Worm (Caenorhabditis elegans) whole organism, early embryonic: ENCODE data around the gene srlf-1.

Source experiments
- B0310.2 ChIP-seq: sonication (generic microtip); optimal IDR thresholded peaks from 2 replicates; lab custom pipeline; 2016; ENCODE audit warnings: mild to moderate bottlenecking, missing genetic modification characterization, missing compliant biosample characterization
- F13C5.2 ChIP-seq: sonication (generic microtip); optimal IDR thresholded peaks from 2 replicates; lab custom pipeline; 2017; ENCODE audit warnings: mild to moderate bottlenecking, missing genetic modification characterization, inconsistent platforms, missing compliant biosample characterization
- aly-1 ChIP-seq: sonication (generic microtip); optimal IDR thresholded peaks from 2 replicates; lab custom pipeline; 2016; ENCODE audit warnings: missing genetic modification characterization, missing compliant biosample characterization
- ama-1 ChIP-seq: fragments of 150-350 bp; optimal IDR thresholded peaks from 2 replicates; lab custom pipeline; 2014
- ceh-13 ChIP-seq: fragments of 200-800 bp; sonication (Bioruptor generic); optimal IDR thresholded peaks from 2 replicates; lab custom pipeline; 2018; ENCODE audit warnings: mild to moderate bottlenecking, missing genetic modification characterization, missing compliant biosample characterization
- ceh-36 ChIP-seq: sonication (generic microtip); optimal IDR thresholded peaks from 2 replicates; lab custom pipeline; 2016; ENCODE audit warnings: missing genetic modification characterization, inconsistent platforms, missing compliant biosample characterization
- ets-7 ChIP-seq: sonication (generic microtip); optimal IDR thresholded peaks from 2 replicates; lab custom pipeline; 2016; ENCODE audit warnings: missing genotype, missing genetic modification characterization, missing compliant biosample characterization
- flt-1 ChIP-seq: fragments of 200-800 bp; sonication (Bioruptor generic); IDR thresholded peaks from 2 replicates; pipeline ENCODE4 v1.3.6; 2022; ENCODE audit warnings: missing genetic modification characterization, missing compliant biosample characterization
- hmbx-1 ChIP-seq: sonication (generic microtip); optimal IDR thresholded peaks from 2 replicates; lab custom pipeline; 2016; ENCODE audit warnings: mild to moderate bottlenecking, missing genetic modification characterization, missing compliant biosample characterization
- hmg-4 ChIP-seq: fragments of 200-800 bp; sonication (Bioruptor generic); optimal IDR thresholded peaks from 2 replicates; lab custom pipeline; 2018; ENCODE audit warnings: mild to moderate bottlenecking, missing genetic modification characterization, missing compliant biosample characterization
- hnd-1 ChIP-seq: sonication (generic microtip); optimal IDR thresholded peaks from 2 replicates; lab custom pipeline; 2016; ENCODE audit warnings: missing genetic modification characterization, missing compliant biosample characterization
- pes-1 ChIP-seq: fragments of 200-800 bp; sonication (Bioruptor generic); IDR thresholded peaks from 2 replicates; pipeline ENCODE4 v1.3.6; 2022; ENCODE audit warnings: missing genetic modification reagents, missing genetic modification characterization, missing compliant biosample characterization
- scrt-1 ChIP-seq: fragments of 200-800 bp; sonication (Bioruptor generic); IDR thresholded peaks from 2 replicates; pipeline ENCODE4 v1.3.6; 2022; ENCODE audit warnings: missing genetic modification characterization, missing compliant biosample characterization
- sea-1 ChIP-seq: fragments of 200-800 bp; sonication (Bioruptor generic); conservative IDR thresholded peaks from 2 replicates; pipeline ENCODE4 v1.3.6; 2022; ENCODE audit warnings: missing genetic modification characterization, missing compliant biosample characterization
- tbx-11 ChIP-seq: fragments of 200-800 bp; sonication (Bioruptor generic); IDR thresholded peaks from 2 replicates; pipeline ENCODE4 v1.3.6; 2022; ENCODE audit warnings: missing genetic modification characterization, missing compliant biosample characterization
- tbx-37 ChIP-seq: fragments of 200-800 bp; sonication (Bioruptor generic); conservative IDR thresholded peaks from 2 replicates; pipeline ENCODE4 v1.3.6; 2022; ENCODE audit warnings: missing genetic modification reagents, missing genetic modification characterization, missing compliant biosample characterization
- tra-4 ChIP-seq: sonication (generic microtip); optimal IDR thresholded peaks from 2 replicates; lab custom pipeline; 2017; ENCODE audit warnings: missing genetic modification characterization, missing compliant biosample characterization

srlf-1 gene

DNA sequence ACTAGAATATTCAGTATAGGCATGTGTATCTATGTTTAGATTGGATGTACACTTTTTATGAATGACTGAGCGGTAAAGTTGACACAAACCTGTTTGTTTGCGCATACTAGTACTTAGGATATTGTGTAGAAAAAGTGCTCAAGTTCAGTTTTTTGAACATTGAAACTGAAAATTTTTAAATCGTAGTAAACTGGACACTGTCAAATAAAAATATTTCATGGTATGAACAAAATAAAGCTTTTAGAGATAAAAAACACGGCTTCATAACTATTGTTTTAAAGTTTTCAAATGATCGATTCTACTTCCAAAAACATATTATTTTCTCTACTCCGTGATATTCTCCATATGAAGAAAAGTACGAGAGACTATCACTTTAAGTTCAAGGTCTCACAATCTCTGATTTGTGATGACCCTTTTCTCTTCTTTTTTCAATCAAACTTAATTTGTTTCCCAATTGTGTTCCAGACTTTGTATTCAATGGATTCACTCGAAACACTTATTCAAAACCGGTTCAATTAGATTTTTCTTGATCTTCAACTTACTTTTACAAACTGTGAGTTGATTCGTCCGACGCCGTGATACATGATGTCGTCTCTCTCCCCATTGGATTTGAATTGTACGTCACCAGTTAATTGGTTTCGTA, 1.1 kb downstream of the srlf-1 start:
- TF ChIP-seq pes-1: no peak
- no peak for TF ChIP-seq aly-1 (tag; lab: Kevin White, UChicago)

DNA sequence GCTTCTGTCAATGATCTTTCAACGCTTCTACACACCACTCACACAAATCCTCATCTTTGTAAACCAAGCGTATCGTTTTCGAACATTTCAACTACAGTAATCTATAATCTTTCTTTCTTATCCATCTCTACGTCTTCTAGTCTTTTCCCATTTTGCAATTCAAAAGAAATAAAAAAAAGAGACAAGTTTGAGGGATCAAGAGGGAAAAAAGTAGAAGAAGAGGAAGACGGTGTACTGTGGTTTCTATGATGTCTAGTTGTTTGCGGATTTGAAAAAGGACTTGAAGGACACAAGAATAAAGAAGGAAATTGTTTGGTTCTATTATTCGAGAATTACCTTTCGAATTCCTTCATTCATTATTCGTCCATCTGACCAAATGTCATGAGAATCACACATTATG, 2.1 kb downstream of the srlf-1 start:
- no peak for TF ChIP-seq ets-7
- TF ChIP-seq hnd-1 (tag; lab: Kevin White, UChicago): no peak
- TF ChIP-seq tbx-11: no peak
- no peak for TF ChIP-seq tra-4 (tag; lab: Kevin White, UChicago)
- TF ChIP-seq F13C5.2 (tag; lab: Kevin White, UChicago): no peak
- TF ChIP-seq scrt-1: no peak
- TF ChIP-seq ama-1 (lab: Kevin White, UChicago): no peak
- no peak for TF ChIP-seq ceh-13
- TF ChIP-seq sea-1 (GFP tag; lab: Robert Waterston, UW): no peak
- TF ChIP-seq B0310.2 (tag; lab: Kevin White, UChicago): no peak
- TF ChIP-seq hmbx-1 (tag; lab: Kevin White, UChicago): no peak
- no peak for TF ChIP-seq tbx-37 (GFP tag; lab: Robert Waterston, UW)
- no peak for TF ChIP-seq ceh-36

DNA sequence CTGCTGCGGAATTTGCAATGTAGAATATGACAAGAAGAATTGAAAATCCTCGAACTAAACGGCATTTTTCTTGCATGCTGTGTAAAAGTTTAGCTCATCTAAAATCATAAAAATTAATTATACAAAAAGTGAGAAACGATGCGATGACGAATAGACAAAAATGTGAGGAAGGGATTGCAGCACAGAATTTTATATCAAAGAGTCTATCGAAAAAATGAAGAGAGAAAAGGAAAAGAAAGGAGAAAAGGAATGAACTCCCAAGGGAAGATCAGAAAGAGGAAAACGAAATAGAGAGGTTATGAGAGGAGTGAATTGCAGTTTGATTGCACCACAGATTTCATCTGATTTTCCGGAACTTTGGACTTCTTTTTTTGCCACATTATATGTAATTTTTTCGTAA, 3.8 kb downstream of the srlf-1 start, which contains the start of gene glr-4:
TSS of gene glr-4 (minus strand) at position 101 of the 400 bp plus-strand sequence.
- TF ChIP-seq pes-1: no peak
- TF ChIP-seq hmg-4 (GFP tag; lab: Kevin White, UChicago): no peak
- TF ChIP-seq tbx-11: no peak
- no peak for TF ChIP-seq sea-1 (GFP tag; lab: Robert Waterston, UW)
- TF ChIP-seq tbx-37 (GFP tag; lab: Robert Waterston, UW): no peak
- no peak for TF ChIP-seq flt-1
- TF ChIP-seq ama-1 (lab: Kevin White, UChicago): no peak
- no peak for TF ChIP-seq F13C5.2 (tag; lab: Kevin White, UChicago)
- no peak for TF ChIP-seq hnd-1 (tag; lab: Kevin White, UChicago)
- no peak for TF ChIP-seq aly-1 (tag; lab: Kevin White, UChicago)
- no peak for TF ChIP-seq hmbx-1 (tag; lab: Kevin White, UChicago)
- no peak for TF ChIP-seq ceh-13
- no peak for TF ChIP-seq scrt-1
- no peak for TF ChIP-seq ceh-36
- no peak for TF ChIP-seq tra-4 (tag; lab: Kevin White, UChicago)
- no peak for TF ChIP-seq B0310.2 (tag; lab: Kevin White, UChicago)
- no peak for TF ChIP-seq ets-7

DNA sequence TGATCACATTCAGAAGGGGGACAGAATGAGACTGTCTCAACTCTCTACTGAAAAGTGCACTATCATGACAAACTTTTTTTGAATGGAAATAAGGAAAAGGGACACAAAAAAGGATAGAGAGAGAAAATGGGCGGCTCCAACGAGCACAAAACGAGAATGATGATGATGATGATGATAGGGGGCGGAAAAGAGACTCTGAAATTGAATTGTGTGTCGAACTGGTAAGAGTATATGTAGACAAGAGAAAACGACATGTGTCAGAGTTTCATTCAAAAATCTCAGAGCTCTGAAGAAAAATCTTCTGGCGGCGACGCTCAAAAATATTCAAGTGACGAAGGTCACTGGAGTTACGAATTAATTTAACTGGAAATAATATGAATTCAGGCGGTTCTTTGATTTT, 4.9 kb downstream of the srlf-1 start:
- TF ChIP-seq tbx-11 (no peak), sea-1 (GFP tag; lab: Robert Waterston, UW) (no peak), ceh-36 (no peak), scrt-1 (no peak), hmbx-1 (tag; lab: Kevin White, UChicago) (no peak), flt-1 (no peak), B0310.2 (tag; lab: Kevin White, UChicago) (no peak), hmg-4 (GFP tag; lab: Kevin White, UChicago) (no peak), F13C5.2 (tag; lab: Kevin White, UChicago) (no peak), ets-7 (no peak), hnd-1 (tag; lab: Kevin White, UChicago) (no peak), ama-1 (lab: Kevin White, UChicago) (no peak), pes-1 (no peak), ceh-13 (no peak), aly-1 (tag; lab: Kevin White, UChicago) (no peak), tra-4 (tag; lab: Kevin White, UChicago) (no peak), tbx-37 (GFP tag; lab: Robert Waterston, UW) (no peak)

DNA sequence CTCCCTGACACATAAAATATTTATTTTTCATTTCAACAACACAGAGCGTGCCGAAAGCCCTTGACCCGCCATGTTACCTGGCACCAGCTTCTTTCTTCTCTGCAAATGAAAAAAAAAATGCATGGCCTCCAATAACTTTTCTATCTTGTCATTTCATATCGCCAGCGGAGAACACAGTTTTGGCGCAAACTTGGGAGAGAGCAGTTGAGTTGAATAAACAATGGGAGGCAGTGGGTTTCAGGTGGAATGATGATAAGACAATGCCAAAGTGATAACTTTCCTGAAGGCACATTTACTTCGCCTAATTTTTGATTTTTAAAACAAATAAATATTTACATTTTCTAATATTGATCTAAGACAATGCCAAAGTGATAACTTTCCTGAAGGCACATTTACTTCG, 10.9 kb downstream of the srlf-1 start:
- no peak for TF ChIP-seq ceh-36

DNA sequence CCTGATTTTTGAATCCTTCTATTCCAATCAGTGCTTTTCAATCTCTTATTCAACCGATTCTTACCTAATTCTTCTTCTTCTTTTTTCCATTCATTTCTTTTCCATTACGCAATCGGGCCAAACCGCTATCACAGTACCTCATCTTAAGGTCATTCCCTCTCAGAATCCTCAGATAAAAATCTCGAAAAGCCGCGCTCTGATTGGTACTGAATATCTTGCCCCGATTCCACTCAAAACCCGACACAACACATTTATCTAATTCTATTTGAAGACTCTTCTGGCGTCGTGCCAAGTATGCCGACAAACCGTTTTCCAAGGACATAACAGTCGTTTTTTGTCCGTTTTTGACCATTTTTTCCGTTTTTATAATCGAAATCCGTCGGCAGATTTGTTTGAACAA, 11.5 kb downstream of the srlf-1 start:
- TF ChIP-seq tbx-11 (no peak), hnd-1 (tag; lab: Kevin White, UChicago) (no peak), F13C5.2 (tag; lab: Kevin White, UChicago) (no peak), hmg-4 (GFP tag; lab: Kevin White, UChicago) (no peak), B0310.2 (tag; lab: Kevin White, UChicago) (no peak), tra-4 (tag; lab: Kevin White, UChicago) (no peak), tbx-37 (GFP tag; lab: Robert Waterston, UW) (no peak)

DNA sequence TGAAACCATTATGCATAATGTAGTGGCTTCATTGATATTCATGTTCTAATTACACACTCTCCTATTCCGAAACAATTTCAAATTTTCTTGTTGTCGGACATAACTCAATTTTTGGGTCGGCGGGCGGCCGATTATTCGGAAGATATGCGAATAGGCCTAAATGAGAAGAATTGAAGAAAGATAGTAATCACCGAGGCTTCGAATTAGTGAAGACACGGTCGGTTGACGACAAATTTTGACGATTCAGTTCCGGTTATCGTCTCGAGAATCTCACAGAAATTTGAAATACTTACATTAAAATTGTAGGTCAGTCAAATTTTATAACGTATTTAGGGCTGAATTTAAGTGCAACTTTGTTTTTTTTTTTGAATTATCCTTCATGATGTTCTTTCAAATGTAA, 12.8 kb downstream of the srlf-1 start:
- TF ChIP-seq pes-1: no peak
- TF ChIP-seq flt-1: no peak
- no peak for TF ChIP-seq tbx-11
- TF ChIP-seq ets-7: no peak
- TF ChIP-seq scrt-1: no peak

DNA sequence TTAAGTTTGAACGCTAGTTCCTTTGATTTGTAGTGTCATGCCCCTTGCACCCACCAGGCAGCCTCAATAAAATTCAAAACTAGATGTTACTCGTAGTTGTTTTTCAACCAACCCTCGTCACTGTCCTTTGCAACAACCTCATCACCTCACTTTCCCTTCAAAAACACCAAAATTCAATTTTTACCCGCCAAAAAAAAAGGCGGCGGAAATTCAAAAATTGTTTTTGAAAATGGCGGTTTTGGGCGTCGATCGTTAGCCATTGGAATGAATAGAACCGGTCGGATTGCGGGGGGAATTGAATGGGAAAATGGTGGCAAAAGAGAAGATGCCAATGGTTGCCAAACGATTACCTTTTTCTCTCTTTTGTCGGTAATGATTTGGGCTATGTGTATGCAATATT, 15.7 kb downstream of the srlf-1 start:
- TF ChIP-seq sea-1 (GFP tag; lab: Robert Waterston, UW) (no peak), ceh-13 (no peak), ama-1 (lab: Kevin White, UChicago) (no peak), pes-1 (no peak), F13C5.2 (tag; lab: Kevin White, UChicago) (no peak)

DNA sequence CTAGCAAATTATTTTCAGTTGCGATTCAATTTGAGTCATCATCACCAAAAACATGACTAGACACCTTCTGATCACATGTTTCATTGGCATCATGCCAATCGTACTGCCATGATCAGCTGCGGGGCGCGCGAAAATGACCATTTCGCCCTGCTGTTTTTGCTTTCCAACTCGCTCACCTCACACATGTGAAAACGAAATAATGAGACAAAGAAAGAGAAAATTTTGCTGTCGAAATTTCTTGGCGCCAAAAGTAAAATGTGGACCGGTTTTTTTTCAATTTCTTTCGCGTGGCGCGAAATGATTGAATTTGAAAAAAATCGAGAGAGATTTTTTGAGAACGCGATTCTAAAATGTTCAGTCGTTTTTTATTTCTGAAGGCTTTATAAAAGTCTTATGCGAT, 16.5 kb downstream of the srlf-1 start:
- TF ChIP-seq B0310.2 (tag; lab: Kevin White, UChicago) (no peak), F13C5.2 (tag; lab: Kevin White, UChicago) (no peak), hmg-4 (GFP tag; lab: Kevin White, UChicago) (no peak), scrt-1 (no peak), ceh-36 (no peak), pes-1 (no peak)
